Worm (Caenorhabditis elegans): ENCODE measurements around the gene F37A4.6.

DNA sequence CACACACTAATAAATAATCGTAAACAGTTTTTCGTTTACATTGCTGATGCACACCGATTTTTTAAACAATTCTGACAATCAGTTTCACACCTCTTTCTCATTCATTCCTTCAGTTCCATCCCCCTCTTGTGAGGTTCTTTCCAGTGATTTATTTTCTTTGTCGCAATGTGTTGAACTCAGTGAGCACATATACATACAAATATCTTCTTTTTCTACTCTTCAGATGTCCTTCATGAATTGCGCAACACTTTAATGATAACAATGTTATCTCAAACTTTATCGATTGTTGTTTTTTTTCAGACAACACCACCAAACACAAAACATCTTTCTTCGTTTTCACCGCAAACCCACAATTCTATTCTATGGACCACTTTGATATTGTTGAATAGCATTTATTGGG, 40.4 kb downstream of the F37A4.6 start, which contains the start of gene dig-1:
- TF ChIP-seq irx-1 (tag; optimal IDR thresholded peaks at IDR 0.05) (no peak), sox-4 (tag; optimal IDR thresholded peaks at IDR 0.05) (no peak), rnt-1 (tag; optimal IDR thresholded peaks at IDR 0.05) (no peak), sptf-1 (tag; optimal IDR thresholded peaks at IDR 0.05) (no peak), nhr-77 (tag; optimal IDR thresholded peaks at IDR 0.05) (no peak)

Measured in whole organism, L1 larva.